Fruit fly (Drosophila melanogaster) whole organism, pupa: ENCODE results near the gene RhoGAP19D.

ENCODE experiments used
- CG10348 ChIP-seq: fragments of 200-800 bp; sonication (Bioruptor generic); IDR thresholded peaks from 2 replicates; pipeline ENCODE4 v1.3.6; 2022; ENCODE audit warnings: missing biosample characterization, missing genetic modification characterization
- CG13204 ChIP-seq: fragments of 200-800 bp; sonication (Bioruptor generic); optimal IDR thresholded peaks from 2 replicates; lab custom pipeline; 2018; ENCODE audit warnings: missing biosample characterization, mild to moderate bottlenecking, missing genetic modification characterization, moderate library complexity
- CG14655 ChIP-seq: fragments of 200-800 bp; sonication (Bioruptor generic); optimal IDR thresholded peaks from 3 replicates; lab custom pipeline; 2017; ENCODE audit warnings: mild to moderate bottlenecking, missing biosample characterization, missing genetic modification reagents, missing genetic modification characterization
- CG15710 ChIP-seq: fragments of 200-800 bp; sonication (Bioruptor generic); optimal IDR thresholded peaks from 2 replicates; lab custom pipeline; 2018; ENCODE audit warnings: missing biosample characterization, mild to moderate bottlenecking, missing genetic modification characterization, moderate library complexity
- CG32121 ChIP-seq: fragments of 200-800 bp; sonication (Bioruptor generic); IDR thresholded peaks from 2 replicates; pipeline ENCODE4 v1.3.6; 2022; ENCODE audit warnings: missing biosample characterization, missing genetic modification characterization
- CG34367 ChIP-seq: fragments of 200-800 bp; sonication (Bioruptor generic); optimal IDR thresholded peaks from 2 replicates; lab custom pipeline; 2018; ENCODE audit warnings: missing biosample characterization, mild to moderate bottlenecking, missing genetic modification characterization
- CG4496 ChIP-seq: fragments of 200-800 bp; sonication (Bioruptor generic); IDR thresholded peaks from 3 replicates; pipeline ENCODE4 v1.3.6; 2022; ENCODE audit warnings: missing biosample characterization, missing genetic modification characterization
- CG8159 ChIP-seq: fragments of 200-800 bp; sonication (Bioruptor generic); optimal IDR thresholded peaks from 3 replicates; lab custom pipeline; 2018; ENCODE audit warnings: missing biosample characterization, mild to moderate bottlenecking, missing genetic modification characterization, moderate library complexity
- CG8301 ChIP-seq: fragments of 200-800 bp; sonication (Bioruptor generic); optimal IDR thresholded peaks from 2 replicates; lab custom pipeline; 2018; ENCODE audit warnings: missing biosample characterization, mild to moderate bottlenecking, missing genetic modification characterization
- D1 ChIP-seq: fragments of 200-800 bp; sonication (Bioruptor generic); optimal IDR thresholded peaks from 2 replicates; lab custom pipeline; 2018; ENCODE audit warnings: missing biosample characterization, mild to moderate bottlenecking, missing genetic modification characterization, moderate library complexity
- EcR ChIP-seq: fragments of 200-800 bp; sonication (Bioruptor generic); optimal IDR thresholded peaks from 3 replicates; lab custom pipeline; 2019; ENCODE audit warnings: missing biosample characterization, missing genetic modification characterization, mild to moderate bottlenecking, moderate library complexity, missing genetic modification reagents
- Ets98B ChIP-seq: fragments of 200-800 bp; sonication (Bioruptor generic); IDR thresholded peaks from 2 replicates; pipeline ENCODE4 v1.3.6; 2022; ENCODE audit warnings: missing biosample characterization, missing genetic modification characterization
- Pif1A ChIP-seq: fragments of 200-800 bp; sonication (Bioruptor generic); optimal IDR thresholded peaks from 3 replicates; lab custom pipeline; 2016; ENCODE audit warnings: missing biosample characterization, missing genetic modification characterization
- Snoo ChIP-seq: fragments of 200-800 bp; sonication (Bioruptor generic); optimal IDR thresholded peaks from 3 replicates; lab custom pipeline; 2017; ENCODE audit warnings: missing biosample characterization, mild to moderate bottlenecking, missing genetic modification characterization, inconsistent platforms
- fd96Ca ChIP-seq: fragments of 200-800 bp; sonication (Bioruptor generic); IDR thresholded peaks from 3 replicates; pipeline ENCODE4 v1.3.6; 2022; ENCODE audit warnings: missing biosample characterization, missing genetic modification characterization
- gl ChIP-seq: fragments of 200-800 bp; sonication (Bioruptor generic); optimal IDR thresholded peaks from 2 replicates; lab custom pipeline; 2018; ENCODE audit warnings: missing biosample characterization, mild to moderate bottlenecking, missing genetic modification characterization

RhoGAP19D gene

DNA sequence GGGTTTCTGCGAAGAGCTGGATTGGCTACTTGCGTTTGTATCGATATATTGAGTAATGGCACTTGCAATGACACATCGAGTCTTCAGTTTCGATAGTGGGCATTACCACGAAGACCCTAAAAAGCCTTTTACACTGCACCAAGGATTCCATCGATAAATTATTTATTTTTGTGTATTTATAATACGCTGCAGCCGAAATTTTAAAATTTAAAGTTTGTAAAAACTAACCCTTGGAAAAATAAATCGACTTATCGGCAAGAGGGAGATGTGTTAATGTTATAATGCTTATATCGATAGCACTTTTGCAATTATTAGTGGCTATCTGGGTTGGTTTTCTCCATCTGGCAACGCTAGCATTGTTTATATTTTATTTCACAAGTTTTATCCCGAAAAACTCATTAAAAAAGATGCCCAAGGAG, 86.7 kb downstream of the RhoGAP19D start, which contains the start of the genes Pp4-19C and cactin:
TSS of gene Pp4-19C (minus strand) at position 256 of the 419 bp plus-strand sequence.
TSS of gene cactin (plus strand) at position 323 of the 419 bp plus-strand sequence.
- peak; percentile 10 for TF ChIP-seq CG15710
- TF ChIP-seq Ets98B (GFP tag; lab: Robert Waterston, UW) = peak; percentile 17; the same call in 1 of the 2 replicates
- no peak for TF ChIP-seq CG8301 (tag; lab: Kevin White, UChicago)
- TF ChIP-seq fd96Ca (GFP tag; lab: Robert Waterston, UW) = no peak
- no peak for TF ChIP-seq CG34367 (tag; lab: Kevin White, UChicago)
- 0 out of 3 replicates have a peak, but pooled peaks have one; percentile 44 for TF ChIP-seq CG4496 (GFP tag; lab: Robert Waterston, UW)
- TF ChIP-seq EcR (GFP tag; lab: Kevin White, UChicago) = no peak
- TF ChIP-seq gl (tag; lab: Kevin White, UChicago) = no peak

DNA sequence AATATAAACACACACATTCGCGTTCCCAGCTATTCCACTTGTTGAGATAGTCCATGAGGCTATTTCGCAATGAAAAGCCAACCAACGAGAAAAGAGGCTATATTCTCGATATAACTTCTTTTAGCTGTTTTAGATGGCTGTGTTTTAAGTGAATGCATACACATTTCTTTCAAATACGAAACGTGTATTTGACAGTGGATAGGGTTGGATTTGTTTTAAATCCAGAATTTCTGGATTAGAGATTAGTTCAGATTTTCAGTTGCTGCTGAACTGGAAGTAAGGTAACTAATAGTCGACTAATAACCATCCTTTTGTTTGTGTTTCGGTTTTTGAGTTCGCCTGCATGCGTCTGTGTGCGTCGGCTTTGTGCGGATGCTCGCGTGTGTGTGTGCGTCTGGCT, 87.3 kb downstream of the RhoGAP19D start:
- TF ChIP-seq gl (tag; lab: Kevin White, UChicago) (no peak), CG13204 (no peak), CG32121 (GFP tag; lab: Robert Waterston, UW) (no peak), D1 (tag; lab: Kevin White, UChicago) (no peak), Ets98B (GFP tag; lab: Robert Waterston, UW) (no peak), Pif1A (GFP tag; lab: Kevin White, UChicago) (no peak), CG10348 (no peak), Snoo (tag; lab: Kevin White, UChicago) (no peak), CG8159 (tag; lab: Kevin White, UChicago) (no peak), CG14655 (no peak), CG34367 (tag; lab: Kevin White, UChicago) (no peak)
- TF ChIP-seq, all 21 proteins: peak for 0
